Worm (Caenorhabditis elegans) whole organism, L2 larva: ENCODE data around the gene nmgp-1.

Experiments used
- F13H6.1 ChIP-seq: sonication (generic microtip); optimal IDR thresholded peaks from 2 replicates; lab custom pipeline; 2016; ENCODE audit warnings: missing genetic modification characterization, missing compliant biosample characterization
- R02D3.7 ChIP-seq: fragments of 150-350 bp; optimal IDR thresholded peaks from 2 replicates; lab custom pipeline; 2014; ENCODE audit warnings: missing biosample characterization, missing genetic modification characterization
- alr-1 ChIP-seq: fragments of 150-350 bp; optimal IDR thresholded peaks from 2 replicates; lab custom pipeline; 2014; ENCODE audit warnings: missing biosample characterization, missing genetic modification characterization
- elt-3 ChIP-seq: sonication (generic microtip); optimal IDR thresholded peaks from 2 replicates; lab custom pipeline; 2017; ENCODE audit warnings: missing biosample characterization, missing genetic modification characterization
- lin-13 ChIP-seq: fragments of 150-350 bp; optimal IDR thresholded peaks from 2 replicates; lab custom pipeline; 2014; ENCODE audit warnings: missing biosample characterization, missing genetic modification reagents, missing genetic modification characterization
- lin-39 ChIP-seq: fragments of 150-350 bp; optimal IDR thresholded peaks from 2 replicates; lab custom pipeline; 2014; ENCODE audit warnings: missing biosample characterization, missing genetic modification reagents, missing genetic modification characterization
- nhr-11 ChIP-seq: fragments of 150-350 bp; optimal IDR thresholded peaks from 2 replicates; lab custom pipeline; 2014; ENCODE audit warnings: missing biosample characterization, missing genetic modification characterization
- nhr-237 ChIP-seq: fragments of 150-350 bp; optimal IDR thresholded peaks from 2 replicates; lab custom pipeline; 2014; ENCODE audit warnings: missing biosample characterization, missing genetic modification characterization
- skn-1 ChIP-seq: sonication (generic microtip); optimal IDR thresholded peaks from 2 replicates; lab custom pipeline; 2017; ENCODE audit warnings: missing biosample characterization, missing genetic modification characterization
- zag-1 ChIP-seq: fragments of 150-350 bp; optimal IDR thresholded peaks from 2 replicates; lab custom pipeline; 2014; ENCODE audit warnings: missing biosample characterization, missing genetic modification characterization

DNA sequence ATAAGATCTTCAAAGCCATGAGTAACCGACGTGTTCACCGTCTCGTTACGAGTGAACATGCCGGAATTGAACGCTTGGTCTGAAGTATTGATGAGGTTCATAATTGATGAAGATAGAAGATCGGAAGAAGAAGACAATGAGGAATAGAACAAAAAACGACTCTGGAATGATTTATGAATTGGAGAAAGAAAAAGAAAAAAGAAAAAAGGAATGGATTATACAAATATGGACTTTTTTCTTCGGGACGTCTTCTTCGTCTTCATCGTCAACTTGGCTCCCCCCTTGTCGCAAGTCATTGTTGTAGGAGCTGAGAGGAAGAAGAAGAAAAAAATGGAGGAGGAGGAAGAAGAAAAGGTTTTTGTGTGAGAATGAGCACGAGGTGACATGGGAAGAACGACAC is 33.7 kb upstream of the nmgp-1 start, which contains the start of gene srsy-2:
- no peak for TF ChIP-seq F13H6.1 (tag; lab: Kevin White, UChicago)
- no peak for TF ChIP-seq lin-39 (tag; lab: Kevin White, UChicago)
- TF ChIP-seq skn-1, result no peak
- TF ChIP-seq alr-1 (tag; lab: Kevin White, UChicago), result no peak
- TF ChIP-seq lin-13 (GFP tag; lab: Kevin White, UChicago), result no peak
- TF ChIP-seq nhr-237 (tag; lab: Kevin White, UChicago), result no peak
- TF ChIP-seq R02D3.7 (tag; lab: Kevin White, UChicago), result no peak
- TF ChIP-seq zag-1 (tag; lab: Kevin White, UChicago), result no peak
- TF ChIP-seq nhr-11, result no peak
- TF ChIP-seq elt-3 (tag; lab: Kevin White, UChicago), result no peak
